Worm (Caenorhabditis elegans): Measurements from ENCODE around the gene sri-72.

Gene sri-72

DNA sequence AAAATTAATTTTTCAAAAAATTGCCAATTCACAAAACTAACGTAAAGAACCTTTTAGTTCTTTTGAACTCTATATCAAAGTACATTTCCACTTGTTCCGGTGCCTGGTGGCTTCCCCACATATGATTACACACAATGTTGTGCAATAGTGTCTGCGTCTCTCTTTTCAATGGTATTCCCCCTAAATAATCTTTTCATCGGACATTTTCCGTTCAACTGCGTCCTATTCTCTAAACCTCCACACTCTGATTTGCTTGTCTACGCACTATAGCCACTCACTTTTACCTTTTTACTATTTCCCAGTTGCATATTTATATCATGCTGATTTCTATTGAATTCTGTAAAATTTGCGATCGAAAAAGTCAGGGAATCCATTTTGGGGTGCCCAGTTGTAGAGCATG lies 36.0 kb downstream of the sri-72 start, which contains the start of gene nhr-58:
Gene nhr-58 (plus strand): TSS at position 214 of the 400 bp plus-strand sequence.
- TF ChIP-seq pag-3 (tag; optimal IDR thresholded peaks at IDR 0.05; ENCODE audit: borderline replicate concordance, insufficient read depth) (no peak), sox-4 (tag; optimal IDR thresholded peaks at IDR 0.05) (no peak), C04F5.9 (tag; optimal IDR thresholded peaks at IDR 0.05) (no peak), unc-86 (tag; optimal IDR thresholded peaks at IDR 0.05) (no peak), nhr-90 (tag; optimal IDR thresholded peaks at IDR 0.05; ENCODE audit: poor library complexity) (peak; percentile 27), F16B12.6 (tag; optimal IDR thresholded peaks at IDR 0.05) (no peak), rnt-1 (tag; optimal IDR thresholded peaks at IDR 0.05) (peak; percentile 45), dpl-1 (GFP tag; optimal IDR thresholded peaks at IDR 0.05) (peak in 2 of 3 experiments; percentile 8 to 17), alr-1 (tag; optimal IDR thresholded peaks at IDR 0.05; ENCODE audit: borderline replicate concordance) (no peak), ceh-8 (GFP tag; optimal IDR thresholded peaks at IDR 0.05) (no peak), swsn-7 (tag; optimal IDR thresholded peaks at IDR 0.05) (peak; percentile 3), efl-1 (optimal IDR thresholded peaks at IDR 0.05) (peak; percentile 26 to 27), efl-1 (GFP tag; optimal IDR thresholded peaks at IDR 0.05 in 1 of 2) (no peak), efl-3 (GFP tag; optimal IDR thresholded peaks at IDR 0.05) (no peak), lsy-2 (tag; optimal IDR thresholded peaks at IDR 0.05) (no peak), ceh-88 (GFP tag; IDR thresholded peaks at IDR 0.05) (no peak), nhr-76 (tag; optimal IDR thresholded peaks at IDR 0.05) (no peak), ceh-90 (tag; optimal IDR thresholded peaks at IDR 0.05) (no peak), ztf-4 (tag; optimal IDR thresholded peaks at IDR 0.05) (peak; percentile 27), ets-5 (GFP tag; IDR thresholded peaks at IDR 0.05) (no peak), mdl-1 (tag; optimal IDR thresholded peaks at IDR 0.05) (peak in 1 of 2 experiments; percentile 71), sptf-1 (tag; optimal IDR thresholded peaks at IDR 0.05) (no peak), lin-15B (tag; optimal IDR thresholded peaks at IDR 0.05) (no peak), blmp-1 (tag; optimal IDR thresholded peaks at IDR 0.05) (peak; percentile 90), ztf-11 (tag; optimal IDR thresholded peaks at IDR 0.05) (no peak), ceh-82 (tag; optimal IDR thresholded peaks at IDR 0.05) (peak in 2 of 3 experiments; percentile 12 to 54), hpl-2 (GFP tag; optimal IDR thresholded peaks at IDR 0.05) (no peak), Y116A8C.19 (tag; optimal IDR thresholded peaks at IDR 0.05; ENCODE audit: borderline replicate concordance) (no peak), isw-1 (GFP tag; IDR thresholded peaks at IDR 0.05) (no peak), C16A3.4 (tag; optimal IDR thresholded peaks at IDR 0.05) (peak; percentile 20), fkh-8 (tag; optimal IDR thresholded peaks at IDR 0.05) (peak; percentile 75), fkh-10 (GFP tag; optimal IDR thresholded peaks at IDR 0.05) (no peak), zip-4 (GFP tag; optimal IDR thresholded peaks at IDR 0.05) (no peak), nhr-77 (tag; optimal IDR thresholded peaks at IDR 0.05) (peak; percentile 64), nhr-237 (tag; optimal IDR thresholded peaks at IDR 0.05) (no peak), sup-37 (GFP tag; optimal IDR thresholded peaks at IDR 0.05) (no peak), elt-3 (tag; optimal IDR thresholded peaks at IDR 0.05) (peak in 2 of 6 experiments; percentile 18 to 29), egl-27 (tag; optimal IDR thresholded peaks at IDR 0.05) (peak; percentile 70 to 83), snu-23 (GFP tag; optimal IDR thresholded peaks at IDR 0.05) (peak; percentile 72), mef-2 (tag; optimal IDR thresholded peaks at IDR 0.05) (no peak), lin-39 (tag; optimal IDR thresholded peaks at IDR 0.05) (no peak), aly-2 (tag; optimal IDR thresholded peaks at IDR 0.05) (no peak), fkh-4 (tag; optimal IDR thresholded peaks at IDR 0.05; ENCODE audit: borderline replicate concordance) (no peak), lir-3 (tag; optimal IDR thresholded peaks at IDR 0.05; ENCODE audit: poor library complexity) (no peak), fos-1 (tag; optimal IDR thresholded peaks at IDR 0.05) (peak; percentile 6), tlp-1 (tag; optimal IDR thresholded peaks at IDR 0.05) (no peak), hlh-17 (GFP tag; optimal IDR thresholded peaks at IDR 0.05; ENCODE audit: borderline replicate concordance) (no peak), C34B4.2 (tag; optimal IDR thresholded peaks at IDR 0.05) (no peak), nhr-28 (tag; optimal IDR thresholded peaks at IDR 0.05) (no peak), aha-1 (tag; optimal IDR thresholded peaks at IDR 0.05) (no peak), ces-1 (GFP tag; optimal IDR thresholded peaks at IDR 0.05) (no peak), vab-15 (tag; optimal IDR thresholded peaks at IDR 0.05) (no peak), dsc-1 (tag; optimal IDR thresholded peaks at IDR 0.05) (no peak)
